Worm (Caenorhabditis elegans): ENCODE data around the gene pcf-11.

The pcf-11 gene

DNA sequence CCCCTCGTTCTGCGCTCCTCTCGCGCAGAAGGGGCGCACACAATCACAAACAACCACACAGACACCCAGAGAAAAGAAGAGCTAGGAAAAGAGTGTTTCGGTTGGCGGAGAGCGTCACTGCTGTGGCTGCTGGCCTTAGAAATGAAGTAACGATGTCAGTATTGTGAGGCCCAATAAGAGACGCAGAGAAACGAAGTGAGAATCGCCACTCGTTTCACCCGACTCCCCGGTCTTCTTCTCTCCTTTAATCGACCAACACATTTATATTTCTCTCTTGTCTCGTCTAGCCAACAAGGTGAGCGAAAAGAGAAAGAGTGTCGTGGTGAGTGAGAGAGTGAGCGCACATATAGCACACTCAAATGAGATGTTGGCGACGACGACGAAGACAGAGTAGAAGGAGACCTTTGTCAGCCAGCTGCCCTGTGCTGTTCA, 10.8 kb upstream of the pcf-11 start (continued):
- TF ChIP-seq hlh-30 (tag; optimal IDR thresholded peaks at IDR 0.05; ENCODE audit: insufficient read depth) (peak; percentile 82), mxl-3 (GFP tag; optimal IDR thresholded peaks at IDR 0.05) (peak; percentile 73), egl-43 (GFP tag; IDR thresholded peaks at IDR 0.05) (no peak; the same call in none of the 2 replicates), mxl-2 (GFP tag; conservative IDR thresholded peaks at IDR 0.05) (no peak), nhr-41 (GFP tag; IDR thresholded peaks at IDR 0.05) (no peak), R02D3.7 (tag; optimal IDR thresholded peaks at IDR 0.05) (no peak), lin-39 (tag; optimal IDR thresholded peaks at IDR 0.05) (no peak), mdl-1 (tag; optimal IDR thresholded peaks at IDR 0.05) (peak; percentile 42 to 78), F44E2.7 (GFP tag; IDR thresholded peaks at IDR 0.05) (no peak), nhr-10 (tag; optimal IDR thresholded peaks at IDR 0.05) (peak; percentile 69), attf-4 (tag; optimal IDR thresholded peaks at IDR 0.05) (no peak), F26F4.8 (GFP tag; conservative IDR thresholded peaks at IDR 0.05) (no peak), nhr-77 (tag; optimal IDR thresholded peaks at IDR 0.05) (peak; percentile 85), ceh-32 (tag; optimal IDR thresholded peaks at IDR 0.05; ENCODE audit: poor library complexity) (no peak), duxl-1 (tag; optimal IDR thresholded peaks at IDR 0.05; ENCODE audit: poor library complexity) (no peak), nhr-76 (tag; optimal IDR thresholded peaks at IDR 0.05) (no peak), T20F7.1 (GFP tag; optimal IDR thresholded peaks at IDR 0.05) (peak; percentile 72), zfp-2 (tag; optimal IDR thresholded peaks at IDR 0.05) (no peak), nhr-25 (tag; optimal IDR thresholded peaks at IDR 0.05; ENCODE audit: borderline replicate concordance, insufficient read depth) (peak; percentile 62), dpl-1 (GFP tag; optimal IDR thresholded peaks at IDR 0.05) (peak; percentile 56), mes-2 (tag; optimal IDR thresholded peaks at IDR 0.05; ENCODE audit: poor library complexity, severe bottlenecking) (peak; percentile 75), lim-7 (GFP tag; IDR thresholded peaks at IDR 0.05) (0 out of 2 replicates have a peak, but pooled peaks have one; percentile 35), cey-2 (tag; optimal IDR thresholded peaks at IDR 0.05; ENCODE audit: borderline replicate concordance, insufficient read depth) (peak; percentile 28), madf-9 (GFP tag; conservative IDR thresholded peaks at IDR 0.05) (no peak), snpc-4 (tag; optimal IDR thresholded peaks at IDR 0.05) (no peak), dmd-9 (GFP tag; IDR thresholded peaks at IDR 0.05) (no peak), lin-29 (GFP tag; IDR thresholded peaks at IDR 0.05) (no peak), Y105C5A.15 (GFP tag; IDR thresholded peaks at IDR 0.05) (no peak), zip-11 (GFP tag; IDR thresholded peaks at IDR 0.05) (no peak), lin-15B (tag; optimal IDR thresholded peaks at IDR 0.05) (no peak), sdz-12 (GFP tag; optimal IDR thresholded peaks at IDR 0.05) (no peak), nhr-237 (tag; optimal IDR thresholded peaks at IDR 0.05) (no peak), tra-1 (GFP tag; IDR thresholded peaks at IDR 0.05) (0 out of 2 replicates have a peak, but pooled peaks have one; percentile 34), Y5F2A.4 (GFP tag; optimal IDR thresholded peaks at IDR 0.05) (no peak), spr-3 (GFP tag; optimal IDR thresholded peaks at IDR 0.05) (no peak), daf-19 (GFP tag; conservative IDR thresholded peaks at IDR 0.05) (no peak), ZK546.5 (tag; optimal IDR thresholded peaks at IDR 0.05) (no peak), nhr-42 (GFP tag; IDR thresholded peaks at IDR 0.05) (no peak), mdt-29 (GFP tag; IDR thresholded peaks at IDR 0.05) (no peak), arid-1 (GFP tag; conservative IDR thresholded peaks at IDR 0.05) (0 out of 2 replicates have a peak, but pooled peaks have one; percentile 15), F49E8.2 (tag; optimal IDR thresholded peaks at IDR 0.05; ENCODE audit: borderline replicate concordance) (no peak), lir-3 (tag; optimal IDR thresholded peaks at IDR 0.05) (no peak), lsy-2 (tag; optimal IDR thresholded peaks at IDR 0.05) (peak; percentile 78 to 90), nhr-111 (GFP tag; optimal IDR thresholded peaks at IDR 0.05) (no peak), ZK337.2 (GFP tag; IDR thresholded peaks at IDR 0.05) (no peak), php-3 (GFP tag; IDR thresholded peaks at IDR 0.05) (peak; percentile 71; the same call in 1 of the 2 replicates), nhr-6 (tag; optimal IDR thresholded peaks at IDR 0.05) (peak; percentile 65), lin-13 (GFP tag; optimal IDR thresholded peaks at IDR 0.05) (peak; percentile 63), aly-2 (tag; optimal IDR thresholded peaks at IDR 0.05) (no peak), T26A8.4 (GFP tag; IDR thresholded peaks at IDR 0.05) (peak; percentile 75)

All from whole organism, L4 larva.